Worm (Caenorhabditis elegans) whole organism, mixed stage, embryonic: ENCODE data around the gene T14G8.4.

Experiments used
- ces-1 ChIP-seq: fragments of 150-350 bp; optimal IDR thresholded peaks from 2 replicates; lab custom pipeline; 2014; ENCODE audit warnings: missing biosample characterization, missing genetic modification reagents, missing genetic modification characterization
- mls-2 ChIP-seq: sonication (generic microtip); optimal IDR thresholded peaks from 2 replicates; lab custom pipeline; 2016; ENCODE audit warnings: mild to moderate bottlenecking, missing genetic modification characterization, moderate library complexity, missing compliant biosample characterization

DNA sequence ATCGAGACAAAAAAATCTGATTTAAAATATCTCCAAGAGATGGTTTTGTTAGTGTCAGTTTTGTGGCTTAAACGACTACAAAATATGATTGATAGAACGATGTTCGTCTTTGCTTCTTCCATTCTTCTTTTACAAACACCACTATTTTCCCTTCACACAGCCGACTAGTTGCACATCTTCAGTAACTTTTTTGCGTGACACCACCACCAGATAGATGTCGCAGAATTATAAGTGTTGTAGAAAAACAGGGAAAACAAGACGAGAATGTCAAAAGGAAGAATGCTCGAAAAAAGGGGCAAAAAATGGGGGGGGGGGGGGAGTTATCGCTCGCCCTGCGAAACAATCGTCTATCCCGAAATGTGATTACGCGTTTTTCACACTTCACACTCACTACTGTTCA, 36.9 kb downstream of the T14G8.4 start:
- TF ChIP-seq ces-1 (GFP tag; lab: Kevin White, UChicago) (no peak), mls-2 (tag; lab: Kevin White, UChicago) (no peak)
